Worm (Caenorhabditis elegans) whole organism, L1 larva: ENCODE data around the gene acr-18.

Source experiments
- ama-1 ChIP-seq: fragments of 150-350 bp; optimal IDR thresholded peaks from 2 replicates; lab custom pipeline; 2014
- blmp-1 ChIP-seq: fragments of 150-350 bp; optimal IDR thresholded peaks from 2 replicates; lab custom pipeline; 2014; ENCODE audit warnings: missing biosample characterization, missing genetic modification characterization
- efl-1 ChIP-seq, 4 experiments: fragments of 150-350 bp; optimal IDR thresholded peaks in 3 of 4; peaks in 1 of 4; 1 replicate in 1 of 4; 2 replicates in 3 of 4; lab custom pipeline; 2014; ENCODE audit warnings: missing biosample characterization in 2 of 4, missing genetic modification characterization in 2 of 4, missing genetic modification reagents in 2 of 4
- fkh-10 ChIP-seq: sonication (generic microtip); optimal IDR thresholded peaks from 2 replicates; lab custom pipeline; 2017; ENCODE audit warnings: missing biosample characterization, missing genetic modification reagents, missing genetic modification characterization
- hpl-2 ChIP-seq: fragments of 150-350 bp; optimal IDR thresholded peaks from 2 replicates; lab custom pipeline; 2014; ENCODE audit warnings: missing biosample characterization, missing genetic modification reagents, missing genetic modification characterization
- isw-1 ChIP-seq: fragments of 200-800 bp; sonication (Bioruptor generic); IDR thresholded peaks from 2 replicates; pipeline ENCODE4 v1.3.6; 2022; ENCODE audit warnings: missing genetic modification characterization, missing compliant biosample characterization
- nhr-12 ChIP-seq: sonication (generic microtip); optimal IDR thresholded peaks from 2 replicates; lab custom pipeline; 2017; ENCODE audit warnings: missing biosample characterization, missing genetic modification characterization
- nhr-71 ChIP-seq: sonication (generic microtip); optimal IDR thresholded peaks from 2 replicates; lab custom pipeline; 2016; ENCODE audit warnings: mild to moderate bottlenecking, missing genetic modification characterization, moderate library complexity, missing compliant biosample characterization
- nhr-90 ChIP-seq: sonication (generic microtip); optimal IDR thresholded peaks from 2 replicates; lab custom pipeline; 2016; ENCODE audit warnings: mild to moderate bottlenecking, missing genetic modification characterization, missing compliant biosample characterization; ENCODE audit not compliant: poor library complexity
- snpc-4 ChIP-seq: fragments of 150-350 bp; optimal IDR thresholded peaks from 2 replicates; lab custom pipeline; 2014; ENCODE audit warnings: missing biosample characterization, missing genetic modification characterization
- sptf-1 ChIP-seq: fragments of 150-350 bp; optimal IDR thresholded peaks from 2 replicates; lab custom pipeline; 2014; ENCODE audit warnings: missing biosample characterization, missing genetic modification characterization

ce11 chrV:15512856-15513756 lies 45.8 kb downstream of the acr-18 start:
- TF ChIP-seq nhr-71 (no peak), nhr-12 (tag; lab: Kevin White, UChicago) (no peak), snpc-4 (tag; lab: Kevin White, UChicago) (no peak), fkh-10 (GFP tag; lab: Kevin White, UChicago) (no peak), ama-1 (no peak), isw-1 (GFP tag; lab: Robert Waterston, UW) (no peak), hpl-2 (GFP tag; lab: Kevin White, UChicago) (no peak), efl-1 (optimal IDR thresholded peaks at IDR 0.05; lab: Kevin White, UChicago) (no peak), efl-1 (GFP tag; optimal IDR thresholded peaks at IDR 0.05 in 1 of 2; lab: Kevin White, UChicago) (no peak), nhr-90 (tag; lab: Kevin White, UChicago) (no peak), blmp-1 (tag; lab: Kevin White, UChicago) (no peak), sptf-1 (tag; lab: Kevin White, UChicago) (no peak)
